Fruit fly (Drosophila melanogaster) whole organism, embryonic: ENCODE results near the gene RapGAP1.

ENCODE experiments used
- CG11085 ChIP-seq: fragments of 200-800 bp; sonication (Bioruptor generic); IDR thresholded peaks from 2 replicates; pipeline ENCODE4 v1.3.6; 2022; ENCODE audit warnings: missing biosample characterization, missing genetic modification characterization
- CG12391 ChIP-seq: fragments of 200-800 bp; sonication (Bioruptor generic); optimal IDR thresholded peaks from 3 replicates; lab custom pipeline; 2018; ENCODE audit warnings: missing biosample characterization, mild to moderate bottlenecking, missing genetic modification characterization, moderate library complexity
- CG15011 ChIP-seq: fragments of 200-800 bp; sonication (Bioruptor generic); optimal IDR thresholded peaks from 3 replicates; lab custom pipeline; 2018; ENCODE audit warnings: missing biosample characterization, mild to moderate bottlenecking, missing genetic modification characterization
- CG1529 ChIP-seq: fragments of 200-800 bp; sonication (Bioruptor generic); optimal IDR thresholded peaks from 3 replicates; lab custom pipeline; 2018; ENCODE audit warnings: missing biosample characterization, missing genetic modification characterization
- CG15514 ChIP-seq: fragments of 200-800 bp; sonication (Bioruptor generic); optimal IDR thresholded peaks from 3 replicates; lab custom pipeline; 2017; ENCODE audit warnings: missing biosample characterization, missing genetic modification characterization, mild to moderate bottlenecking, moderate library complexity, missing genetic modification reagents
- CG17385 ChIP-seq: fragments of 200-800 bp; sonication (Bioruptor generic); optimal IDR thresholded peaks from 3 replicates; lab custom pipeline; 2018; ENCODE audit warnings: missing biosample characterization, mild to moderate bottlenecking, missing genetic modification characterization
- CG18262 ChIP-seq: fragments of 200-800 bp; optimal IDR thresholded peaks from 3 replicates; lab custom pipeline; 2019; ENCODE audit warnings: missing biosample characterization, mild to moderate bottlenecking, missing genetic modification characterization, moderate library complexity
- CG1832 ChIP-seq: fragments of 200-800 bp; sonication (Bioruptor generic); optimal IDR thresholded peaks from 2 replicates; lab custom pipeline; 2017; ENCODE audit warnings: missing biosample characterization, mild to moderate bottlenecking, missing genetic modification characterization, inconsistent platforms
- CG2129 ChIP-seq: fragments of 200-800 bp; sonication (Bioruptor generic); IDR thresholded peaks from 2 replicates; pipeline ENCODE4 v1.3.6; 2022; ENCODE audit warnings: missing biosample characterization, missing genetic modification characterization; ENCODE audit not compliant: partially characterized antibody
- CG2678 ChIP-seq: fragments of 200-800 bp; sonication (Bioruptor generic); optimal IDR thresholded peaks from 3 replicates; lab custom pipeline; 2019; ENCODE audit warnings: missing biosample characterization, mild to moderate bottlenecking, missing genetic modification characterization, moderate library complexity
- CG4282 ChIP-seq: fragments of 200-800 bp; sonication (Bioruptor generic); optimal IDR thresholded peaks from 2 replicates; lab custom pipeline; 2016; ENCODE audit warnings: missing biosample characterization, missing genetic modification characterization
- CG7745 ChIP-seq: fragments of 200-800 bp; sonication (Bioruptor generic); optimal IDR thresholded peaks from 2 replicates; lab custom pipeline; 2018; ENCODE audit warnings: missing biosample characterization, mild to moderate bottlenecking, missing genetic modification characterization, moderate library complexity
- CG8281 ChIP-seq: fragments of 200-800 bp; sonication (Bioruptor generic); optimal IDR thresholded peaks from 2 replicates; lab custom pipeline; 2018; ENCODE audit warnings: missing biosample characterization, mild to moderate bottlenecking, missing genetic modification characterization, moderate library complexity
- CG8924 ChIP-seq: fragments of 200-800 bp; optimal IDR thresholded peaks from 3 replicates; lab custom pipeline; 2019; ENCODE audit warnings: missing biosample characterization, mild to moderate bottlenecking, missing genetic modification characterization, moderate library complexity
- CG9609 ChIP-seq: fragments of 200-800 bp; sonication (Bioruptor generic); optimal IDR thresholded peaks from 3 replicates; lab custom pipeline; 2016; ENCODE audit warnings: missing biosample characterization, missing genetic modification characterization
- CTCF ChIP-seq: fragments of 200-800 bp; sonication (Bioruptor generic); optimal IDR thresholded peaks from 2 replicates; lab custom pipeline; 2017; ENCODE audit warnings: missing biosample characterization, mild to moderate bottlenecking, missing genetic modification characterization, moderate library complexity
- Dip2 ChIP-seq: fragments of 200-800 bp; sonication (Bioruptor generic); IDR thresholded peaks from 2 replicates; pipeline ENCODE4 v1.3.6; 2022; ENCODE audit warnings: missing biosample characterization, missing genetic modification characterization
- Drgx ChIP-seq: fragments of 200-800 bp; sonication (Bioruptor generic); IDR thresholded peaks from 2 replicates; pipeline ENCODE4 v1.3.6; 2022; ENCODE audit warnings: missing biosample characterization, missing genetic modification characterization
- HLH3B ChIP-seq: fragments of 200-800 bp; sonication (Bioruptor generic); IDR thresholded peaks from 2 replicates; pipeline ENCODE4 v1.3.6; 2022; ENCODE audit warnings: missing biosample characterization, missing genetic modification characterization
- Jarid2 ChIP-seq: fragments of 200-800 bp; sonication (Bioruptor generic); optimal IDR thresholded peaks from 3 replicates; lab custom pipeline; 2017; ENCODE audit warnings: mild to moderate bottlenecking, missing biosample characterization, missing genetic modification reagents, missing genetic modification characterization
- Lim3 ChIP-seq: fragments of 200-800 bp; sonication (Bioruptor generic); IDR thresholded peaks from 2 replicates; pipeline ENCODE4 v1.3.6; 2022; ENCODE audit warnings: missing biosample characterization, missing genetic modification characterization
- MESR4 ChIP-seq: fragments of 200-800 bp; sonication (Bioruptor generic); optimal IDR thresholded peaks from 2 replicates; lab custom pipeline; 2018; ENCODE audit warnings: missing biosample characterization, mild to moderate bottlenecking, missing genetic modification characterization, moderate library complexity
- MTF-1 ChIP-seq: fragments of 200-800 bp; sonication (Bioruptor generic); optimal IDR thresholded peaks from 2 replicates; lab custom pipeline; 2018; ENCODE audit warnings: missing biosample characterization, mild to moderate bottlenecking, missing genetic modification characterization, borderline replicate concordance
- Myb ChIP-seq: fragments of 200-800 bp; sonication (Bioruptor generic); optimal IDR thresholded peaks from 2 replicates; lab custom pipeline; 2016; ENCODE audit warnings: missing biosample characterization, missing genetic modification characterization
- NC2β ChIP-seq: fragments of 200-800 bp; sonication (Bioruptor generic); optimal IDR thresholded peaks from 2 replicates; lab custom pipeline; 2016; ENCODE audit warnings: missing biosample characterization, missing genetic modification characterization
- Opbp ChIP-seq: fragments of 200-800 bp; sonication (Bioruptor generic); IDR thresholded peaks from 3 replicates; pipeline ENCODE4 v1.3.6; 2022; ENCODE audit warnings: missing biosample characterization, missing genetic modification characterization; ENCODE audit not compliant: partially characterized antibody
- Optix ChIP-seq: fragments of 200-800 bp; sonication (Bioruptor generic); IDR thresholded peaks from 3 replicates; pipeline ENCODE4 v1.3.6; 2022; ENCODE audit warnings: missing biosample characterization, missing genetic modification characterization
- Sry-β ChIP-seq: fragments of 200-800 bp; sonication (Bioruptor generic); optimal IDR thresholded peaks from 2 replicates; lab custom pipeline; 2018; ENCODE audit warnings: missing biosample characterization, mild to moderate bottlenecking, missing genetic modification characterization, moderate library complexity
- Ssrp ChIP-seq: fragments of 200-800 bp; sonication (Bioruptor generic); optimal IDR thresholded peaks from 2 replicates; lab custom pipeline; 2018; ENCODE audit warnings: missing biosample characterization, mild to moderate bottlenecking, missing genetic modification characterization, moderate library complexity
- ac ChIP-seq: fragments of 200-800 bp; sonication (Bioruptor generic); optimal IDR thresholded peaks from 3 replicates; lab custom pipeline; 2017; ENCODE audit warnings: missing biosample characterization, mild to moderate bottlenecking, missing genetic modification characterization
- chif ChIP-seq, 2 experiments: fragments of 200-800 bp; sonication (Bioruptor generic); optimal IDR thresholded peaks; 3 replicates each; lab custom pipeline; 2016; ENCODE audit warnings: missing biosample characterization in 2 of 2, missing genetic modification characterization in 2 of 2
- crp ChIP-seq, 2 experiments: fragments of 200-800 bp; sonication (Bioruptor generic); optimal IDR thresholded peaks; 2 replicates in 1 of 2; 3 replicates in 1 of 2; lab custom pipeline; 2017; ENCODE audit warnings: missing biosample characterization in 2 of 2, missing genetic modification characterization in 2 of 2, mild to moderate bottlenecking in 1 of 2, moderate library complexity in 1 of 2
- ems ChIP-seq: fragments of 200-800 bp; sonication (Bioruptor generic); optimal IDR thresholded peaks from 3 replicates; lab custom pipeline; 2016; ENCODE audit warnings: missing biosample characterization, missing genetic modification characterization
- fd102C ChIP-seq: fragments of 200-800 bp; sonication (Bioruptor generic); optimal IDR thresholded peaks from 2 replicates; lab custom pipeline; 2018; ENCODE audit warnings: missing biosample characterization, mild to moderate bottlenecking, missing genetic modification characterization, moderate library complexity
- fd3F ChIP-seq: fragments of 200-800 bp; sonication (Bioruptor generic); optimal IDR thresholded peaks from 2 replicates; lab custom pipeline; 2018; ENCODE audit warnings: missing biosample characterization, mild to moderate bottlenecking, missing genetic modification characterization, moderate library complexity
- grau ChIP-seq: fragments of 200-800 bp; optimal IDR thresholded peaks from 3 replicates; lab custom pipeline; 2019; ENCODE audit warnings: missing biosample characterization, mild to moderate bottlenecking, missing genetic modification characterization, moderate library complexity
- hkb ChIP-seq, 2 experiments: fragments of 200-800 bp in 1 of 2; fragments of >200 bp in 1 of 2; sonication (Bioruptor generic) in 1 of 2; IDR thresholded peaks in 1 of 2; optimal IDR thresholded peaks in 1 of 2; 2 replicates each; pipeline versions ENCODE4 v1.3.6 to Lab custom; 2017 to 2022; ENCODE audit warnings: missing biosample characterization in 1 of 2, missing genetic modification characterization in 1 of 2
- lola ChIP-seq, 3 experiments: fragments of >200 bp in 2 of 3; fragments of 200-800 bp in 1 of 3; sonication (Bioruptor generic) in 1 of 3; optimal IDR thresholded peaks; 2 replicates each; lab custom pipeline; 2017 to 2019; ENCODE audit warnings: missing biosample characterization in 3 of 3, missing genetic modification characterization in 3 of 3, mild to moderate bottlenecking in 1 of 3, moderate library complexity in 1 of 3
- luna ChIP-seq: fragments of 200-800 bp; sonication (Bioruptor generic); optimal IDR thresholded peaks from 2 replicates; lab custom pipeline; 2016; ENCODE audit warnings: missing biosample characterization, missing genetic modification characterization
- org-1 ChIP-seq: fragments of 200-800 bp; sonication (Bioruptor generic); optimal IDR thresholded peaks from 2 replicates; lab custom pipeline; 2017; ENCODE audit warnings: missing biosample characterization, missing genetic modification characterization
- prd ChIP-seq, 3 experiments: fragments of >200 bp in 2 of 3; fragments of 200-800 bp in 1 of 3; sonication (Bioruptor generic) in 1 of 3; optimal IDR thresholded peaks in 2 of 3; IDR thresholded peaks in 1 of 3; 2 replicates in 2 of 3; 3 replicates in 1 of 3; pipeline versions ENCODE4 v1.3.6 to Lab custom; 2017 to 2022; ENCODE audit warnings: missing biosample characterization in 1 of 3, missing genetic modification characterization in 1 of 3
- psq ChIP-seq: fragments of 200-800 bp; sonication (Bioruptor generic); optimal IDR thresholded peaks from 2 replicates; lab custom pipeline; 2017; ENCODE audit warnings: missing biosample characterization, missing genetic modification characterization
- repo ChIP-seq: fragments of 200-800 bp; sonication (Bioruptor generic); optimal IDR thresholded peaks from 2 replicates; lab custom pipeline; 2016; ENCODE audit warnings: missing biosample characterization, missing genetic modification characterization
- slbo ChIP-seq: fragments of 200-800 bp; sonication (Bioruptor generic); IDR thresholded peaks from 2 replicates; pipeline ENCODE4 v1.3.6; 2022; ENCODE audit warnings: missing biosample characterization, missing genetic modification characterization
- stc ChIP-seq: fragments of 200-800 bp; sonication (Bioruptor generic); IDR thresholded peaks from 2 replicates; pipeline ENCODE4 v1.3.6; 2022; ENCODE audit warnings: missing biosample characterization, missing genetic modification characterization
- trem ChIP-seq: fragments of 200-800 bp; optimal IDR thresholded peaks from 3 replicates; lab custom pipeline; 2019; ENCODE audit warnings: missing biosample characterization, mild to moderate bottlenecking, missing genetic modification characterization, moderate library complexity
- trh ChIP-seq: fragments of 200-800 bp; sonication (Bioruptor generic); optimal IDR thresholded peaks from 2 replicates; lab custom pipeline; 2016; ENCODE audit warnings: missing biosample characterization, missing genetic modification characterization
- ttk ChIP-seq: fragments of 200-800 bp; sonication (Bioruptor generic); IDR thresholded peaks from 2 replicates; pipeline ENCODE4 v2.1.2; 2022; ENCODE audit warnings: missing biosample characterization, missing genetic modification characterization
- zen2 ChIP-seq: fragments of 200-800 bp; sonication (Bioruptor generic); IDR thresholded peaks from 3 replicates; pipeline ENCODE4 v1.3.6; 2022; ENCODE audit warnings: missing biosample characterization, missing genetic modification characterization; ENCODE audit not compliant: partially characterized antibody
- zf30C ChIP-seq: fragments of 200-800 bp; sonication (Bioruptor generic); optimal IDR thresholded peaks from 3 replicates; lab custom pipeline; 2018; ENCODE audit warnings: missing biosample characterization, mild to moderate bottlenecking, missing genetic modification characterization

Gene RapGAP1

dm6 chr2L:7616830-7617229 is 38.0 kb upstream of the RapGAP1 start (continued):
- TF ChIP-seq CG8281: no peak
- no peak for TF ChIP-seq CG1832 (GFP tag; lab: Kevin White, UChicago)
- no peak for TF ChIP-seq zen2 (GFP tag; lab: Robert Waterston, UW)
- TF ChIP-seq hkb (optimal IDR thresholded peaks at IDR 0.05; lab: Kevin White, UChicago): no peak
- TF ChIP-seq hkb (GFP tag; IDR thresholded peaks at IDR 0.05; lab: Robert Waterston, UW): no peak
- no peak for TF ChIP-seq trh (GFP tag; lab: Kevin White, UChicago)
- peak; percentile 59 for TF ChIP-seq CG8924 (tag; lab: Kevin White, UChicago)
- TF ChIP-seq lola (GFP tag; optimal IDR thresholded peaks at IDR 0.05; lab: Kevin White, UChicago): peak in 1 of 3 experiments; percentile 82
- peak; percentile 71 for TF ChIP-seq trem (tag; lab: Kevin White, UChicago)
- TF ChIP-seq CG2129 (GFP tag; lab: Robert Waterston, UW): no peak
- TF ChIP-seq HLH3B: no peak
- no peak for TF ChIP-seq Drgx (GFP tag; lab: Robert Waterston, UW)
- no peak for TF ChIP-seq stc (GFP tag; lab: Robert Waterston, UW)
- no peak for TF ChIP-seq CTCF (GFP tag; lab: Kevin White, UChicago)
- TF ChIP-seq MTF-1: no peak
- TF ChIP-seq Jarid2: no peak
- no peak for TF ChIP-seq Optix (GFP tag; lab: Robert Waterston, UW)
- peak; percentile 51 for TF ChIP-seq grau (tag; lab: Kevin White, UChicago)
- no peak for TF ChIP-seq CG2678 (tag; lab: Kevin White, UChicago)
- peak; percentile 54 for TF ChIP-seq CG12391
- peak; percentile 74 for TF ChIP-seq zf30C (GFP tag; lab: Kevin White, UChicago)
- TF ChIP-seq Dip2 (GFP tag; lab: Robert Waterston, UW): no peak
- TF ChIP-seq chif (GFP tag; optimal IDR thresholded peaks at IDR 0.05; lab: Kevin White, UChicago): peak in 1 of 2 experiments; percentile 47
- TF ChIP-seq CG1529 (GFP tag; lab: Kevin White, UChicago): no peak
- TF ChIP-seq CG17385 (GFP tag; lab: Kevin White, UChicago): no peak
- TF ChIP-seq repo (GFP tag; lab: Kevin White, UChicago): no peak
- peak; percentile 11 for TF ChIP-seq org-1
- no peak for TF ChIP-seq Sry-β (GFP tag; lab: Kevin White, UChicago)
- no peak for TF ChIP-seq MESR4 (GFP tag; lab: Kevin White, UChicago)
- no peak for TF ChIP-seq CG15514
- TF ChIP-seq Ssrp (tag; lab: Kevin White, UChicago): peak; percentile 42
- TF ChIP-seq Myb (GFP tag; lab: Kevin White, UChicago): no peak
- no peak for TF ChIP-seq ems (GFP tag; lab: Kevin White, UChicago)
- peak; percentile 3 for TF ChIP-seq ac (GFP tag; lab: Kevin White, UChicago)
- TF ChIP-seq NC2β: no peak
- no peak for TF ChIP-seq ttk (GFP tag; lab: Robert Waterston, UW)
- no peak for TF ChIP-seq prd (optimal IDR thresholded peaks at IDR 0.05; lab: Kevin White, UChicago)
- peak; percentile 55; the same call in 2 of the 3 replicates for TF ChIP-seq prd (GFP tag; IDR thresholded peaks at IDR 0.05; lab: Robert Waterston, UW)
- no peak for TF ChIP-seq Opbp (GFP tag; lab: Robert Waterston, UW)
- no peak for TF ChIP-seq CG7745 (tag; lab: Kevin White, UChicago)
- TF ChIP-seq CG11085: no peak
- TF ChIP-seq Lim3: no peak
- TF ChIP-seq CG4282 (GFP tag; lab: Kevin White, UChicago): no peak
- no peak for TF ChIP-seq luna
- no peak for TF ChIP-seq slbo (GFP tag; lab: Robert Waterston, UW)
- no peak for TF ChIP-seq psq (GFP tag; lab: Kevin White, UChicago)
- TF ChIP-seq CG9609 (GFP tag; lab: Kevin White, UChicago): no peak
- no peak for TF ChIP-seq fd3F (GFP tag; lab: Kevin White, UChicago)
- peak; percentile 78 for TF ChIP-seq CG18262 (tag; lab: Kevin White, UChicago)
- TF ChIP-seq fd102C (GFP tag; lab: Kevin White, UChicago): peak; percentile 55
- TF ChIP-seq crp (GFP tag; optimal IDR thresholded peaks at IDR 0.05; lab: Kevin White, UChicago): no peak
- no peak for TF ChIP-seq CG15011 (GFP tag; lab: Kevin White, UChicago)
